Fruit fly (Drosophila melanogaster): Measurements from ENCODE around the gene grp.
A peak's percentile ranks its signal among the peaks of the same experiment; 100 is the strongest.

dm6 chr2L:16683958-16684877, 4.4 kb downstream of the grp start, which contains the start of gene CG31807:
- TF ChIP-seq Lpt (GFP tag; optimal IDR thresholded peaks at IDR 0.05), result peak; percentile 94
- peak; percentile 95 for TF ChIP-seq CG4318 (GFP tag; optimal IDR thresholded peaks at IDR 0.05)
- peak; percentile 95 for TF ChIP-seq topi (GFP tag; optimal IDR thresholded peaks at IDR 0.05)
- TF ChIP-seq dac (GFP tag; optimal IDR thresholded peaks at IDR 0.05), result peak; percentile 92
- peak; percentile 92 for TF ChIP-seq CG6163 (GFP tag; IDR thresholded peaks at IDR 0.05)

All from whole organism, prepupa.